Fruit fly (Drosophila melanogaster) whole organism: Measurements from ENCODE around the gene RhoGAP93B.
A peak's percentile ranks its signal among the peaks of the same experiment; 100 is the strongest.

Source experiments
- CG8478 ChIP-seq: fragments of >200 bp; optimal IDR thresholded peaks from 2 replicates; lab custom pipeline; 2018; ENCODE audit warnings: inconsistent platforms
- Dll ChIP-seq: fragments of >200 bp; optimal IDR thresholded peaks from 2 replicates; lab custom pipeline; 2017
- EcR ChIP-seq, 2 experiments: fragments of >200 bp; optimal IDR thresholded peaks; 2 replicates each; lab custom pipeline; 2017; ENCODE audit warnings: missing biosample characterization in 2 of 2, missing genetic modification characterization in 2 of 2, missing genetic modification reagents in 2 of 2
- pan ChIP-seq: fragments of >200 bp; optimal IDR thresholded peaks from 2 replicates; lab custom pipeline; 2017
- psq ChIP-seq: fragments of >200 bp; optimal IDR thresholded peaks from 2 replicates; lab custom pipeline; 2017
- usp ChIP-seq: fragments of >200 bp; optimal IDR thresholded peaks from 2 replicates; lab custom pipeline; 2017; ENCODE audit warnings: missing biosample characterization, missing genetic modification characterization, mixed read lengths

The RhoGAP93B gene

dm6 chr3R:21118784-21119183 is 21.2 kb upstream of the RhoGAP93B start, which contains the start of gene Bdbt:
Gene Bdbt, minus strand, starts transcription at chr3R:21118856.
- no peak for TF ChIP-seq Dll (lab: Kevin White, UChicago)
- no peak for TF ChIP-seq EcR (GFP tag; optimal IDR thresholded peaks at IDR 0.05; lab: Kevin White, UChicago)
- no peak for TF ChIP-seq CG8478 (lab: Kevin White, UChicago)
- no peak for TF ChIP-seq pan
- no peak for TF ChIP-seq usp (GFP tag; lab: Kevin White, UChicago)
- no peak for TF ChIP-seq psq (lab: Kevin White, UChicago)

- TF ChIP-seq pan (no peak), Dll (lab: Kevin White, UChicago) (no peak)
Observed at dm6 chr3R:21116057-21116456, 18.4 kb upstream of the RhoGAP93B start, which contains the start of gene ppan. Gene ppan, plus strand, starts transcription at chr3R:21116254.

dm6 chr3R:21112742-21113465 is 15.3 kb upstream of the RhoGAP93B start:
- TF ChIP-seq Dll (lab: Kevin White, UChicago) = no peak
- TF ChIP-seq CG8478 (lab: Kevin White, UChicago) = no peak
- no peak for TF ChIP-seq pan
- TF ChIP-seq EcR (GFP tag; optimal IDR thresholded peaks at IDR 0.05; lab: Kevin White, UChicago) = no peak
- no peak for TF ChIP-seq usp (GFP tag; lab: Kevin White, UChicago)
- TF ChIP-seq psq (lab: Kevin White, UChicago) = no peak

dm6 chr3R:21111964-21112740 is 14.5 kb upstream of the RhoGAP93B start:
- TF ChIP-seq psq (lab: Kevin White, UChicago) (no peak), EcR (GFP tag; optimal IDR thresholded peaks at IDR 0.05; lab: Kevin White, UChicago) (no peak), pan (no peak), CG8478 (lab: Kevin White, UChicago) (no peak), Dll (lab: Kevin White, UChicago) (no peak), usp (GFP tag; lab: Kevin White, UChicago) (no peak)

dm6 chr3R:21111046-21111480 is 13.4 kb upstream of the RhoGAP93B start, which contains the start of gene Rab11:
Gene Rab11, plus strand, starts transcription at chr3R:21111408.
- TF ChIP-seq usp (GFP tag; lab: Kevin White, UChicago) = no peak

- TF ChIP-seq pan = no peak
- no peak for TF ChIP-seq psq (lab: Kevin White, UChicago)
- no peak for TF ChIP-seq CG8478 (lab: Kevin White, UChicago)
- no peak for TF ChIP-seq EcR (GFP tag; optimal IDR thresholded peaks at IDR 0.05; lab: Kevin White, UChicago)
- TF ChIP-seq Dll (lab: Kevin White, UChicago) = no peak
- TF ChIP-seq usp (GFP tag; lab: Kevin White, UChicago) = no peak
Observed at dm6 chr3R:21109712-21110111, 12.1 kb upstream of the RhoGAP93B start.

- TF ChIP-seq pan (no peak), psq (lab: Kevin White, UChicago) (no peak), usp (GFP tag; lab: Kevin White, UChicago) (no peak), EcR (GFP tag; optimal IDR thresholded peaks at IDR 0.05; lab: Kevin White, UChicago) (no peak), Dll (lab: Kevin White, UChicago) (no peak), CG8478 (lab: Kevin White, UChicago) (no peak)
Observed at dm6 chr3R:21107907-21108591, 10.4 kb upstream of the RhoGAP93B start, which contains the start of the genes Sec15 and rtet. Gene Sec15, minus strand, starts transcription at chr3R:21107972. Gene rtet, plus strand, starts transcription at chr3R:21108446.

- TF ChIP-seq CG8478 (lab: Kevin White, UChicago) (no peak), EcR (GFP tag; optimal IDR thresholded peaks at IDR 0.05; lab: Kevin White, UChicago) (no peak), usp (GFP tag; lab: Kevin White, UChicago) (no peak), pan (no peak), Dll (lab: Kevin White, UChicago) (no peak), psq (lab: Kevin White, UChicago) (no peak)
Observed at dm6 chr3R:21102477-21102876, 4.8 kb upstream of the RhoGAP93B start.

dm6 chr3R:21101453-21102214 is 4.0 kb upstream of the RhoGAP93B start, which contains the start of the genes CG7044 and Tbc1d22:
Gene CG7044, minus strand, starts transcription at chr3R:21101718.
Gene Tbc1d22, plus strand, starts transcription at chr3R:21102199.
- TF ChIP-seq pan (peak; percentile 89), usp (GFP tag; lab: Kevin White, UChicago) (no peak)

dm6 chr3R:21097160-21097559 is 467 bp downstream of the RhoGAP93B start:
- TF ChIP-seq Dll (lab: Kevin White, UChicago) (no peak), pan (no peak), EcR (GFP tag; optimal IDR thresholded peaks at IDR 0.05; lab: Kevin White, UChicago) (no peak), CG8478 (lab: Kevin White, UChicago) (no peak), usp (GFP tag; lab: Kevin White, UChicago) (no peak)
